Worm (Caenorhabditis elegans): Measurements from ENCODE around the gene F02A9.1.

Gene F02A9.1

ce11 chrIII:9053740-9054252, 23.8 kb downstream of the F02A9.1 start, which contains the start of gene R107.5 (continued):
- TF ChIP-seq F44E2.7 (GFP tag; IDR thresholded peaks at IDR 0.05): 0 out of 2 replicates have a peak, but pooled peaks have one; percentile 8
- no peak for TF ChIP-seq daf-8 (GFP tag; IDR thresholded peaks at IDR 0.05)
- no peak for TF ChIP-seq lir-3 (tag; optimal IDR thresholded peaks at IDR 0.05)
- TF ChIP-seq egl-27 (tag; optimal IDR thresholded peaks at IDR 0.05): no peak
- peak; percentile 97 for TF ChIP-seq pha-4 (GFP tag; IDR thresholded peaks at IDR 0.05)
- peak; percentile 26 for TF ChIP-seq pha-4 (tag; optimal IDR thresholded peaks at IDR 0.05)
- peak; percentile 64 for TF ChIP-seq zip-2 (tag; optimal IDR thresholded peaks at IDR 0.05)
- peak; percentile 57 for TF ChIP-seq duxl-1 (tag; optimal IDR thresholded peaks at IDR 0.05; ENCODE audit: poor library complexity)
- peak; percentile 92 for TF ChIP-seq lin-1 (GFP tag; IDR thresholded peaks at IDR 0.05)
- TF ChIP-seq ZK546.5 (tag; optimal IDR thresholded peaks at IDR 0.05): no peak
- no peak for TF ChIP-seq F49E8.2 (tag; optimal IDR thresholded peaks at IDR 0.05; ENCODE audit: borderline replicate concordance)
- TF ChIP-seq daf-16 (GFP tag; optimal IDR thresholded peaks at IDR 0.05): peak; percentile 54 to 93
- TF ChIP-seq daf-16 (tag; optimal IDR thresholded peaks at IDR 0.05): peak; percentile 41
- TF ChIP-seq nhr-42 (GFP tag; IDR thresholded peaks at IDR 0.05): peak; percentile 89; the same call in 1 of the 2 replicates
- TF ChIP-seq unc-62 (GFP tag; optimal IDR thresholded peaks at IDR 0.05 in 1 of 2): peak in 1 of 2 experiments; percentile 84
- peak; percentile 12 for TF ChIP-seq unc-62 (tag; optimal IDR thresholded peaks at IDR 0.05)
- TF ChIP-seq lin-15B (tag; optimal IDR thresholded peaks at IDR 0.05): no peak
- TF ChIP-seq snpc-1.2 (GFP tag; IDR thresholded peaks at IDR 0.05): peak; percentile 83
- peak; percentile 92 for TF ChIP-seq set-16 (GFP tag; IDR thresholded peaks at IDR 0.05)
- peak; percentile 82 for TF ChIP-seq F37D6.2 (tag; optimal IDR thresholded peaks at IDR 0.05)
- TF ChIP-seq sdz-12 (GFP tag; optimal IDR thresholded peaks at IDR 0.05): peak; percentile 97
- peak; percentile 88 for TF ChIP-seq nhr-10 (tag; optimal IDR thresholded peaks at IDR 0.05)
- peak; percentile 94 for TF ChIP-seq T26A8.4 (GFP tag; IDR thresholded peaks at IDR 0.05)
- TF ChIP-seq attf-4 (tag; optimal IDR thresholded peaks at IDR 0.05): no peak
- peak; percentile 48 for TF ChIP-seq ama-1 (optimal IDR thresholded peaks at IDR 0.05)
- peak; percentile 82 for TF ChIP-seq Y48G9A.11 (GFP tag; IDR thresholded peaks at IDR 0.05)
- no peak for TF ChIP-seq ceh-44 (GFP tag; IDR thresholded peaks at IDR 0.05)

ce11 chrIII:9053263-9053662, 24.3 kb downstream of the F02A9.1 start:
- TF ChIP-seq hmg-1.1 (GFP tag; IDR thresholded peaks at IDR 0.05) (no peak), madf-9 (GFP tag; conservative IDR thresholded peaks at IDR 0.05) (no peak), mdt-29 (GFP tag; IDR thresholded peaks at IDR 0.05) (no peak), F10B5.3 (tag; optimal IDR thresholded peaks at IDR 0.05) (no peak), skn-1 (tag; optimal IDR thresholded peaks at IDR 0.05) (no peak), madf-5 (GFP tag; IDR thresholded peaks at IDR 0.05) (no peak), dmd-6 (GFP tag; IDR thresholded peaks at IDR 0.05) (no peak), saeg-2 (GFP tag; IDR thresholded peaks at IDR 0.05) (0 out of 2 replicates have a peak, but pooled peaks have one; percentile 56), set-16 (GFP tag; IDR thresholded peaks at IDR 0.05) (no peak), ctbp-1 (GFP tag; IDR thresholded peaks at IDR 0.05) (0 out of 2 replicates have a peak, but pooled peaks have one; percentile 28), lin-38 (GFP tag; IDR thresholded peaks at IDR 0.05) (no peak), dmd-8 (GFP tag; IDR thresholded peaks at IDR 0.05) (no peak), unc-62 (GFP tag; optimal IDR thresholded peaks at IDR 0.05 in 1 of 2) (no peak), unc-62 (tag; optimal IDR thresholded peaks at IDR 0.05) (no peak)

ce11 chrIII:9052371-9052978, 25.1 kb downstream of the F02A9.1 start:
- TF ChIP-seq tag-97 (GFP tag; IDR thresholded peaks at IDR 0.05) (no peak), Y75B8A.6 (GFP tag; IDR thresholded peaks at IDR 0.05) (peak; percentile 79; the same call in 1 of the 2 replicates), pqm-1 (tag; optimal IDR thresholded peaks at IDR 0.05) (no peak), T26A8.4 (GFP tag; IDR thresholded peaks at IDR 0.05) (peak; percentile 20; the same call in 1 of the 2 replicates), zip-2 (tag; optimal IDR thresholded peaks at IDR 0.05) (no peak), arid-1 (GFP tag; conservative IDR thresholded peaks at IDR 0.05) (no peak), lin-13 (GFP tag; optimal IDR thresholded peaks at IDR 0.05) (peak; percentile 37), F49E8.2 (tag; optimal IDR thresholded peaks at IDR 0.05; ENCODE audit: borderline replicate concordance) (no peak), gei-8 (GFP tag; optimal IDR thresholded peaks at IDR 0.05) (no peak), T20F7.1 (GFP tag; optimal IDR thresholded peaks at IDR 0.05) (peak; percentile 39), F10B5.3 (tag; optimal IDR thresholded peaks at IDR 0.05) (no peak), skn-1 (tag; optimal IDR thresholded peaks at IDR 0.05) (no peak), nhr-10 (tag; optimal IDR thresholded peaks at IDR 0.05) (no peak), dve-1 (tag; optimal IDR thresholded peaks at IDR 0.05; ENCODE audit: insufficient read depth) (peak; percentile 4), mxl-3 (GFP tag; optimal IDR thresholded peaks at IDR 0.05) (peak; percentile 68), hmg-1.1 (GFP tag; IDR thresholded peaks at IDR 0.05) (peak; percentile 82), nhr-11 (tag; optimal IDR thresholded peaks at IDR 0.05) (peak; percentile 14)
